Worm (Caenorhabditis elegans) whole organism, L1 larva: ENCODE results near the gene magu-2.

Experiments
- C04F5.9 ChIP-seq: sonication (generic microtip); optimal IDR thresholded peaks from 2 replicates; lab custom pipeline; 2016; ENCODE audit warnings: missing genetic modification characterization, missing compliant biosample characterization
- C34B4.2 ChIP-seq: sonication (generic microtip); optimal IDR thresholded peaks from 2 replicates; lab custom pipeline; 2017; ENCODE audit warnings: mild to moderate bottlenecking, missing genetic modification characterization, missing compliant biosample characterization
- F16B12.6 ChIP-seq: fragments of 150-350 bp; optimal IDR thresholded peaks from 2 replicates; lab custom pipeline; 2014; ENCODE audit warnings: missing biosample characterization, missing genetic modification characterization
- Y116A8C.19 ChIP-seq: sonication (generic microtip); optimal IDR thresholded peaks from 2 replicates; lab custom pipeline; 2016; ENCODE audit warnings: missing compliant biosample characterization, missing genetic modification characterization, borderline replicate concordance
- aha-1 ChIP-seq: fragments of 150-350 bp; optimal IDR thresholded peaks from 2 replicates; lab custom pipeline; 2014; ENCODE audit warnings: missing biosample characterization, missing genetic modification characterization
- alr-1 ChIP-seq: fragments of 200-800 bp; sonication (Bioruptor generic); optimal IDR thresholded peaks from 2 replicates; lab custom pipeline; 2018; ENCODE audit warnings: borderline replicate concordance, mild to moderate bottlenecking, missing genetic modification characterization, missing compliant biosample characterization
- ama-1 ChIP-seq: fragments of 150-350 bp; optimal IDR thresholded peaks from 2 replicates; lab custom pipeline; 2014
- ceh-82 ChIP-seq, 3 experiments: fragments of 150-350 bp in 1 of 3; sonication (generic microtip) in 2 of 3; optimal IDR thresholded peaks; 2 replicates each; lab custom pipeline; 2014 to 2017; ENCODE audit warnings: missing biosample characterization in 3 of 3, missing genetic modification characterization in 3 of 3
- ceh-88 ChIP-seq: fragments of 200-800 bp; sonication (Bioruptor generic); IDR thresholded peaks from 2 replicates; pipeline ENCODE4 v1.3.6; 2022; ENCODE audit warnings: missing genetic modification characterization, missing compliant biosample characterization
- ces-1 ChIP-seq: fragments of 150-350 bp; optimal IDR thresholded peaks from 2 replicates; lab custom pipeline; 2014; ENCODE audit warnings: missing biosample characterization, missing genetic modification reagents, missing genetic modification characterization
- dsc-1 ChIP-seq: sonication (generic microtip); optimal IDR thresholded peaks from 2 replicates; lab custom pipeline; 2016; ENCODE audit warnings: mild to moderate bottlenecking, missing genetic modification characterization, missing compliant biosample characterization
- elt-2 ChIP-seq: sonication (generic microtip); optimal IDR thresholded peaks from 2 replicates; lab custom pipeline; 2016; ENCODE audit warnings: missing genetic modification characterization, mild to moderate bottlenecking, inconsistent platforms, missing compliant biosample characterization, missing genetic modification reagents
- fkh-4 ChIP-seq: sonication (generic microtip); optimal IDR thresholded peaks from 2 replicates; lab custom pipeline; 2016; ENCODE audit warnings: missing compliant biosample characterization, missing genetic modification characterization, borderline replicate concordance
- grh-1 ChIP-seq: fragments of 200-800 bp; sonication (Bioruptor generic); IDR thresholded peaks from 2 replicates; pipeline ENCODE4 v1.3.6; 2022; ENCODE audit warnings: missing genetic modification reagents, missing genetic modification characterization, missing compliant biosample characterization
- hlh-4 ChIP-seq: sonication (generic microtip); optimal IDR thresholded peaks from 2 replicates; lab custom pipeline; 2016; ENCODE audit warnings: mild to moderate bottlenecking, missing genetic modification characterization, missing compliant biosample characterization
- irx-1 ChIP-seq: sonication (generic microtip); optimal IDR thresholded peaks from 2 replicates; lab custom pipeline; 2016; ENCODE audit warnings: missing genetic modification characterization, missing compliant biosample characterization
- isw-1 ChIP-seq: fragments of 200-800 bp; sonication (Bioruptor generic); IDR thresholded peaks from 2 replicates; pipeline ENCODE4 v1.3.6; 2022; ENCODE audit warnings: missing genetic modification characterization, missing compliant biosample characterization
- jun-1 ChIP-seq: fragments of 150-350 bp; optimal IDR thresholded peaks from 2 replicates; lab custom pipeline; 2014; ENCODE audit warnings: missing biosample characterization, missing genetic modification reagents, missing genetic modification characterization
- lin-13 ChIP-seq: fragments of 150-350 bp; optimal IDR thresholded peaks from 2 replicates; lab custom pipeline; 2014; ENCODE audit warnings: missing biosample characterization, missing genetic modification reagents, missing genetic modification characterization
- lin-14 ChIP-seq: fragments of 200-800 bp; sonication (Bioruptor generic); optimal IDR thresholded peaks from 2 replicates; lab custom pipeline; 2018; ENCODE audit warnings: mild to moderate bottlenecking, missing genetic modification characterization, moderate library complexity, missing compliant biosample characterization
- lin-15B ChIP-seq: fragments of 150-350 bp; sonication (generic microtip); optimal IDR thresholded peaks from 3 replicates; lab custom pipeline; 2014; ENCODE audit warnings: missing biosample characterization, missing genetic modification characterization
- lin-35 ChIP-seq, 2 experiments: fragments of 150-350 bp; optimal IDR thresholded peaks; 2 replicates each; lab custom pipeline; 2014; ENCODE audit warnings: missing biosample characterization in 2 of 2, missing genetic modification characterization in 2 of 2, missing genetic modification reagents in 2 of 2
- lsy-2 ChIP-seq, 2 experiments: fragments of 150-350 bp; optimal IDR thresholded peaks; 2 replicates each; lab custom pipeline; 2014; ENCODE audit warnings: missing biosample characterization in 2 of 2, missing genetic modification characterization in 2 of 2
- mab-9 ChIP-seq: fragments of 200-800 bp; sonication (Bioruptor generic); IDR thresholded peaks from 2 replicates; pipeline ENCODE4 v1.3.6; 2022; ENCODE audit warnings: missing genetic modification reagents, missing genetic modification characterization, missing compliant biosample characterization
- mdl-1 ChIP-seq, 2 experiments: fragments of 150-350 bp; optimal IDR thresholded peaks; 2 replicates each; lab custom pipeline; 2014 to 2017; ENCODE audit warnings: missing biosample characterization in 2 of 2, missing genetic modification characterization in 2 of 2, inconsistent platforms in 1 of 2
- nhr-11 ChIP-seq: fragments of 150-350 bp; optimal IDR thresholded peaks from 2 replicates; lab custom pipeline; 2014; ENCODE audit warnings: missing biosample characterization, missing genetic modification characterization
- nhr-19 ChIP-seq: fragments of 200-800 bp; sonication (Bioruptor generic); conservative IDR thresholded peaks from 2 replicates; pipeline ENCODE4 v1.3.6; 2022; ENCODE audit warnings: missing genetic modification characterization, missing compliant biosample characterization
- nhr-20 ChIP-seq: sonication (generic microtip); optimal IDR thresholded peaks from 2 replicates; lab custom pipeline; 2016; ENCODE audit warnings: mild to moderate bottlenecking, missing genetic modification characterization, missing compliant biosample characterization
- nhr-47 ChIP-seq: sonication (generic microtip); optimal IDR thresholded peaks from 2 replicates; lab custom pipeline; 2016; ENCODE audit warnings: mild to moderate bottlenecking, missing genetic modification characterization, moderate library complexity, missing compliant biosample characterization
- nhr-71 ChIP-seq: sonication (generic microtip); optimal IDR thresholded peaks from 2 replicates; lab custom pipeline; 2016; ENCODE audit warnings: mild to moderate bottlenecking, missing genetic modification characterization, moderate library complexity, missing compliant biosample characterization
- nhr-77 ChIP-seq: fragments of 150-350 bp; optimal IDR thresholded peaks from 2 replicates; lab custom pipeline; 2014; ENCODE audit warnings: missing biosample characterization, missing genetic modification characterization
- nhr-90 ChIP-seq: sonication (generic microtip); optimal IDR thresholded peaks from 2 replicates; lab custom pipeline; 2016; ENCODE audit warnings: mild to moderate bottlenecking, missing genetic modification characterization, missing compliant biosample characterization; ENCODE audit not compliant: poor library complexity
- pax-3 ChIP-seq: fragments of 200-800 bp; sonication (Bioruptor generic); optimal IDR thresholded peaks from 2 replicates; lab custom pipeline; 2018; ENCODE audit warnings: mild to moderate bottlenecking, missing genetic modification characterization, moderate library complexity, missing compliant biosample characterization
- pqm-1 ChIP-seq: sonication (generic microtip); optimal IDR thresholded peaks from 3 replicates; lab custom pipeline; 2017; ENCODE audit warnings: missing biosample characterization, missing genetic modification characterization
- rnt-1 ChIP-seq: sonication (generic microtip); optimal IDR thresholded peaks from 2 replicates; lab custom pipeline; 2016; ENCODE audit warnings: mild to moderate bottlenecking, missing genetic modification characterization, moderate library complexity, missing compliant biosample characterization
- snpc-4 ChIP-seq: fragments of 150-350 bp; optimal IDR thresholded peaks from 2 replicates; lab custom pipeline; 2014; ENCODE audit warnings: missing biosample characterization, missing genetic modification characterization
- snu-23 ChIP-seq: sonication (generic microtip); optimal IDR thresholded peaks from 2 replicates; lab custom pipeline; 2016; ENCODE audit warnings: missing genetic modification characterization, missing compliant biosample characterization
- sptf-1 ChIP-seq: fragments of 150-350 bp; optimal IDR thresholded peaks from 2 replicates; lab custom pipeline; 2014; ENCODE audit warnings: missing biosample characterization, missing genetic modification characterization
- sup-37 ChIP-seq: fragments of 200-800 bp; sonication (Bioruptor generic); optimal IDR thresholded peaks from 2 replicates; lab custom pipeline; 2018; ENCODE audit warnings: mild to moderate bottlenecking, missing genetic modification characterization, missing compliant biosample characterization
- unc-130 ChIP-seq: fragments of 150-350 bp; optimal IDR thresholded peaks from 2 replicates; lab custom pipeline; 2017; ENCODE audit warnings: missing biosample characterization, missing genetic modification characterization, inconsistent platforms
- unc-30 ChIP-seq: sonication (generic microtip); optimal IDR thresholded peaks from 2 replicates; lab custom pipeline; 2017; ENCODE audit warnings: missing biosample characterization, missing genetic modification characterization
- unc-86 ChIP-seq: sonication (generic microtip); optimal IDR thresholded peaks from 2 replicates; lab custom pipeline; 2016; ENCODE audit warnings: missing genetic modification characterization, missing compliant biosample characterization
- unc-98 ChIP-seq: fragments of 200-800 bp; sonication (Bioruptor generic); IDR thresholded peaks from 2 replicates; pipeline ENCODE4 v1.3.6; 2022; ENCODE audit warnings: missing genetic modification characterization, missing compliant biosample characterization
- vab-15 ChIP-seq: sonication (generic microtip); optimal IDR thresholded peaks from 2 replicates; lab custom pipeline; 2017; ENCODE audit warnings: missing genotype, mild to moderate bottlenecking, missing genetic modification characterization, missing compliant biosample characterization
- zag-1 ChIP-seq: fragments of 150-350 bp; optimal IDR thresholded peaks from 2 replicates; lab custom pipeline; 2014; ENCODE audit warnings: missing biosample characterization, missing genetic modification characterization
- zip-4 ChIP-seq: fragments of 200-800 bp; sonication (Bioruptor generic); optimal IDR thresholded peaks from 2 replicates; lab custom pipeline; 2018; ENCODE audit warnings: mild to moderate bottlenecking, missing genetic modification characterization, moderate library complexity, missing compliant biosample characterization

Gene magu-2

ce11 chrV:8773826-8774382 is 26.9 kb downstream of the magu-2 start, which contains the start of gene B0507.2 (continued):
- TF ChIP-seq ces-1 = no peak
- peak in 1 of 2 experiments; percentile 35 for TF ChIP-seq lsy-2 (tag; optimal IDR thresholded peaks at IDR 0.05; lab: Kevin White, UChicago)
- TF ChIP-seq nhr-77 (tag; lab: Kevin White, UChicago) = no peak
- TF ChIP-seq sptf-1 (tag; lab: Kevin White, UChicago) = no peak
- no peak for TF ChIP-seq nhr-20
- peak; percentile 16 to 24 for TF ChIP-seq lin-35 (GFP tag; optimal IDR thresholded peaks at IDR 0.05; lab: Kevin White, UChicago)
- TF ChIP-seq isw-1 (GFP tag; lab: Robert Waterston, UW) = no peak
- TF ChIP-seq ceh-82 (tag; optimal IDR thresholded peaks at IDR 0.05; lab: Kevin White, UChicago) = peak in 1 of 3 experiments; percentile 16
- TF ChIP-seq lin-14 (GFP tag; lab: Kevin White, UChicago) = peak; percentile 68
- no peak for TF ChIP-seq pqm-1 (tag; lab: Kevin White, UChicago)
- TF ChIP-seq nhr-47 (tag; lab: Kevin White, UChicago) = no peak
- peak; percentile 49 for TF ChIP-seq irx-1 (tag; lab: Kevin White, UChicago)
- TF ChIP-seq zag-1 (tag; lab: Kevin White, UChicago) = no peak
- peak; percentile 1 for TF ChIP-seq snu-23 (GFP tag; lab: Kevin White, UChicago)
- no peak for TF ChIP-seq snpc-4 (tag; lab: Kevin White, UChicago)
- TF ChIP-seq sup-37 (GFP tag; lab: Kevin White, UChicago) = no peak
- TF ChIP-seq ceh-88 (GFP tag; lab: Robert Waterston, UW) = no peak
- TF ChIP-seq nhr-90 (tag; lab: Kevin White, UChicago) = no peak
- TF ChIP-seq elt-2 (tag; lab: Kevin White, UChicago) = peak; percentile 6
- TF ChIP-seq rnt-1 (tag; lab: Kevin White, UChicago) = no peak
- no peak for TF ChIP-seq pax-3 (tag; lab: Kevin White, UChicago)
- TF ChIP-seq vab-15 (tag; lab: Kevin White, UChicago) = no peak
- no peak for TF ChIP-seq unc-130 (tag; lab: Kevin White, UChicago)
- no peak for TF ChIP-seq zip-4 (GFP tag; lab: Kevin White, UChicago)
- no peak for TF ChIP-seq unc-86
- no peak for TF ChIP-seq jun-1 (tag; lab: Kevin White, UChicago)
- no peak for TF ChIP-seq nhr-19 (GFP tag; lab: Robert Waterston, UW)
- TF ChIP-seq grh-1 (GFP tag; lab: Robert Waterston, UW) = no peak

ce11 chrV:8771599-8771998 is 29.2 kb downstream of the magu-2 start, which contains the start of gene srx-115:
Gene srx-115 (plus strand): TSS chrV:8771899.
- TF ChIP-seq unc-130 (tag; lab: Kevin White, UChicago) = no peak
- no peak for TF ChIP-seq mab-9 (GFP tag; lab: Robert Waterston, UW)
- TF ChIP-seq hlh-4 = no peak
- TF ChIP-seq unc-86 = no peak
- no peak for TF ChIP-seq nhr-71 (tag; lab: Kevin White, UChicago)
- no peak for TF ChIP-seq mdl-1 (tag; optimal IDR thresholded peaks at IDR 0.05; lab: Kevin White, UChicago)
- TF ChIP-seq lin-35 (GFP tag; optimal IDR thresholded peaks at IDR 0.05; lab: Kevin White, UChicago) = no peak
- no peak for TF ChIP-seq ceh-82 (tag; optimal IDR thresholded peaks at IDR 0.05; lab: Kevin White, UChicago)
- no peak for TF ChIP-seq pqm-1 (tag; lab: Kevin White, UChicago)
- TF ChIP-seq elt-2 (tag; lab: Kevin White, UChicago) = no peak
- TF ChIP-seq sptf-1 (tag; lab: Kevin White, UChicago) = no peak
- TF ChIP-seq F16B12.6 = no peak
- no peak for TF ChIP-seq lin-15B (tag; lab: Kevin White, UChicago)

- TF ChIP-seq C34B4.2 (tag; lab: Kevin White, UChicago) (no peak), unc-98 (GFP tag; lab: Robert Waterston, UW) (no peak), dsc-1 (tag; lab: Kevin White, UChicago) (no peak), nhr-20 (peak; percentile 44), grh-1 (GFP tag; lab: Robert Waterston, UW) (no peak), snu-23 (GFP tag; lab: Kevin White, UChicago) (no peak), unc-30 (tag; lab: Kevin White, UChicago) (no peak), pqm-1 (tag; lab: Kevin White, UChicago) (no peak), jun-1 (tag; lab: Kevin White, UChicago) (peak; percentile 32), sptf-1 (tag; lab: Kevin White, UChicago) (no peak), nhr-11 (tag; lab: Kevin White, UChicago) (no peak), alr-1 (tag; lab: Kevin White, UChicago) (no peak), nhr-71 (tag; lab: Kevin White, UChicago) (peak; percentile 39), nhr-77 (tag; lab: Kevin White, UChicago) (no peak), C04F5.9 (tag; lab: Kevin White, UChicago) (no peak), fkh-4 (no peak), mdl-1 (tag; optimal IDR thresholded peaks at IDR 0.05; lab: Kevin White, UChicago) (peak in 1 of 2 experiments; percentile 4), lin-13 (GFP tag; lab: Kevin White, UChicago) (no peak), lin-35 (GFP tag; optimal IDR thresholded peaks at IDR 0.05; lab: Kevin White, UChicago) (peak in 1 of 2 experiments; percentile 42), Y116A8C.19 (no peak), ama-1 (lab: Kevin White, UChicago) (no peak), lsy-2 (tag; optimal IDR thresholded peaks at IDR 0.05; lab: Kevin White, UChicago) (no peak), F16B12.6 (no peak), aha-1 (tag; lab: Kevin White, UChicago) (no peak)
Observed at ce11 chrV:8769154-8769553, 31.7 kb downstream of the magu-2 start.
